Worm (Caenorhabditis elegans): ENCODE results near the gene glr-1.

Gene glr-1

ce11 chrIII:8535445-8535844, 53.0 kb downstream of the glr-1 start:
- TF ChIP-seq F39B2.1 (GFP tag; IDR thresholded peaks at IDR 0.05) (no peak), ceh-79 (tag; optimal IDR thresholded peaks at IDR 0.05) (no peak), lsl-1 (GFP tag; optimal IDR thresholded peaks at IDR 0.05) (no peak), Y67H2A.10 (GFP tag; conservative IDR thresholded peaks at IDR 0.05) (no peak), F55B11.4 (tag; optimal IDR thresholded peaks at IDR 0.05; ENCODE audit: borderline replicate concordance, insufficient read depth) (no peak), Y95B8A.8 (GFP tag; IDR thresholded peaks at IDR 0.05) (no peak), tlf-1 (GFP tag; optimal IDR thresholded peaks at IDR 0.05) (no peak), zim-3 (tag; optimal IDR thresholded peaks at IDR 0.05) (no peak), F49E8.2 (tag; optimal IDR thresholded peaks at IDR 0.05; ENCODE audit: insufficient read depth) (no peak), ztf-6 (GFP tag; IDR thresholded peaks at IDR 0.05) (no peak), attf-5 (GFP tag; optimal IDR thresholded peaks at IDR 0.05) (no peak), dpff-1 (tag; optimal IDR thresholded peaks at IDR 0.05) (no peak), madf-8 (GFP tag; conservative IDR thresholded peaks at IDR 0.05) (no peak), egrh-3 (GFP tag; IDR thresholded peaks at IDR 0.05) (no peak), Y53F4B.3 (GFP tag; IDR thresholded peaks at IDR 0.05) (no peak), bed-1 (GFP tag; IDR thresholded peaks at IDR 0.05) (no peak), die-1 (tag; optimal IDR thresholded peaks at IDR 0.05) (no peak), F57C9.4 (tag; optimal IDR thresholded peaks at IDR 0.05) (no peak)

- no peak for TF ChIP-seq zfh-2 (GFP tag; conservative IDR thresholded peaks at IDR 0.05)
- TF ChIP-seq ekl-4 (GFP tag; IDR thresholded peaks at IDR 0.05) = no peak
- TF ChIP-seq ceh-40 (GFP tag; IDR thresholded peaks at IDR 0.05) = no peak
- TF ChIP-seq ets-4 (GFP tag; optimal IDR thresholded peaks at IDR 0.05) = no peak
- no peak for TF ChIP-seq cebp-1 (GFP tag; IDR thresholded peaks at IDR 0.05)
- no peak for TF ChIP-seq cebp-1 (tag; optimal IDR thresholded peaks at IDR 0.05)
- TF ChIP-seq snpc-1.3 (tag; optimal IDR thresholded peaks at IDR 0.05; ENCODE audit: insufficient read depth) = no peak
- TF ChIP-seq F49E8.2 (tag; optimal IDR thresholded peaks at IDR 0.05; ENCODE audit: insufficient read depth) = no peak
- TF ChIP-seq ztf-22 (GFP tag; optimal IDR thresholded peaks at IDR 0.05) = no peak
- TF ChIP-seq akir-1 (GFP tag; optimal IDR thresholded peaks at IDR 0.05) = no peak
- no peak for TF ChIP-seq repo-1 (tag; optimal IDR thresholded peaks at IDR 0.05)
- TF ChIP-seq dox-1 (GFP tag; IDR thresholded peaks at IDR 0.05) = no peak
- no peak for TF ChIP-seq F55B11.4 (tag; optimal IDR thresholded peaks at IDR 0.05; ENCODE audit: borderline replicate concordance, insufficient read depth)
- no peak for TF ChIP-seq C06A6.2 (GFP tag; conservative IDR thresholded peaks at IDR 0.05)
- no peak for TF ChIP-seq lin-26 (GFP tag; IDR thresholded peaks at IDR 0.05)
- TF ChIP-seq snpc-3.4 (tag; optimal IDR thresholded peaks at IDR 0.05) = no peak
- no peak for TF ChIP-seq F52B5.7 (tag; optimal IDR thresholded peaks at IDR 0.05)
- no peak for TF ChIP-seq hsf-1 (GFP tag; IDR thresholded peaks at IDR 0.05)
- no peak for TF ChIP-seq K12H6.12 (tag; optimal IDR thresholded peaks at IDR 0.05)
Measured at ce11 chrIII:8534647-8535181, 53.7 kb downstream of the glr-1 start, which contains the start of gene trp-1. Gene trp-1 (plus strand): TSS chrIII:8535131.

Measured in whole organism, young adult.